Worm (Caenorhabditis elegans): ENCODE results near the gene R10E4.6.

The R10E4.6 gene

ce11 chrIII:4289952-4290351 lies 3.3 kb upstream of the R10E4.6 start:
- TF ChIP-seq tab-1 (GFP tag; IDR thresholded peaks at IDR 0.05) = no peak
- no peak for TF ChIP-seq klf-2 (GFP tag; conservative IDR thresholded peaks at IDR 0.05)
- TF ChIP-seq cog-1 (tag; optimal IDR thresholded peaks at IDR 0.05) = no peak
- no peak for TF ChIP-seq flt-1 (GFP tag; IDR thresholded peaks at IDR 0.05)
- TF ChIP-seq T22C8.4 (GFP tag; IDR thresholded peaks at IDR 0.05) = no peak

ce11 chrIII:4291216-4291691 lies 2.0 kb upstream of the R10E4.6 start, which contains the start of gene mcm-5:
mcm-5 (minus strand) TSS chrIII:4291266.
- no peak for TF ChIP-seq cog-1 (tag; optimal IDR thresholded peaks at IDR 0.05)
- no peak for TF ChIP-seq med-1 (GFP tag; optimal IDR thresholded peaks at IDR 0.05; ENCODE audit: insufficient read depth)
- TF ChIP-seq T22C8.4 (GFP tag; IDR thresholded peaks at IDR 0.05) = no peak
- TF ChIP-seq flt-1 (GFP tag; IDR thresholded peaks at IDR 0.05) = no peak

DNA sequence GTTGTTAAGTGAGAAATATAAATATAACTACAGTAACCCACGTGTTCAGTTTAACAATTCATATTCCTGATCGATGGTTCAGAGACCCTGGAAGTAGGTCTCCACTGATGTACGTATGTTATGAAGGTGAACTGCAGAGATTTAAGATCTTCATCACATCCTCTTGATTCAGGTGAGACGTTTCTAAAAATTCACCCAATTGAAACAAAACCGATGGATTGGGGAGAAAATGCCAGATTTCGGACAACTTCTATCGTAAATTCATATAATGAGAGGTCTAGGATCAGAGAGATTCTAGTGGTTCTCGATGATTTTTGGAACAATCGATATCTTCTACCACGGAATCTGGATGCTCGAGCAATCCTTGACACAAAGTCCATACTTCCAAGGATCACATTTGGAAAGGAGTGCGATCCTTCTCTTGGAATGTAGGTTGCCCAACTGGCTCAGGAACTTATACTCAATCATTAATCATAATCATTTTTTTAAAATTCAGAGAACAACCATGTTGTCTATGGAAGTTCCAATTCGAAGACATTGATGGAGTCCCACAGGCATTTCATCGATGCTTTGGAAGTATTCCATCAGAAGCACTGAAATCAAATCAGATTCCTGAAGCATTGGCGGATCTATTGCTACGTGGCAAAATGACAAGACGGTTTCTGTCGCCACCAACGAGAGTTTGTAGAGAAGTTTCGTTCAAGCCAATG lies 1.1 kb downstream of the R10E4.6 start, which contains the start of the genes nth-1 and R10E4.7:
Gene nth-1, minus strand, starts transcription at position 101 of the 710 bp plus-strand sequence.
Gene R10E4.7, plus strand, starts transcription at position 660 of the 710 bp plus-strand sequence.
- TF ChIP-seq T22C8.4 (GFP tag; IDR thresholded peaks at IDR 0.05) (no peak), ztf-29 (GFP tag; IDR thresholded peaks at IDR 0.05) (no peak), klf-2 (GFP tag; conservative IDR thresholded peaks at IDR 0.05) (no peak), tab-1 (GFP tag; IDR thresholded peaks at IDR 0.05) (no peak), ztf-23 (GFP tag; IDR thresholded peaks at IDR 0.05) (no peak), ref-1 (GFP tag; conservative IDR thresholded peaks at IDR 0.05) (no peak), flt-1 (GFP tag; IDR thresholded peaks at IDR 0.05) (no peak), med-1 (GFP tag; optimal IDR thresholded peaks at IDR 0.05; ENCODE audit: insufficient read depth) (no peak), cog-1 (tag; optimal IDR thresholded peaks at IDR 0.05) (no peak)

- TF ChIP-seq ref-1 (GFP tag; conservative IDR thresholded peaks at IDR 0.05) (no peak), T22C8.4 (GFP tag; IDR thresholded peaks at IDR 0.05) (no peak), tab-1 (GFP tag; IDR thresholded peaks at IDR 0.05) (no peak), cog-1 (tag; optimal IDR thresholded peaks at IDR 0.05) (no peak), med-1 (GFP tag; optimal IDR thresholded peaks at IDR 0.05; ENCODE audit: insufficient read depth) (no peak), ztf-23 (GFP tag; IDR thresholded peaks at IDR 0.05) (no peak), flt-1 (GFP tag; IDR thresholded peaks at IDR 0.05) (no peak)
Observed at ce11 chrIII:4300989-4301498, 7.8 kb downstream of the R10E4.6 start, which contains the start of gene R10E4.11. R10E4.11 (minus strand) TSS chrIII:4301039.

- no peak for TF ChIP-seq ztf-29 (GFP tag; IDR thresholded peaks at IDR 0.05)
- TF ChIP-seq flt-1 (GFP tag; IDR thresholded peaks at IDR 0.05) = no peak
- no peak for TF ChIP-seq tab-1 (GFP tag; IDR thresholded peaks at IDR 0.05)
- TF ChIP-seq ztf-23 (GFP tag; IDR thresholded peaks at IDR 0.05) = no peak
Observed at ce11 chrIII:4302293-4302692, 9.1 kb downstream of the R10E4.6 start, which contains the start of gene R10E4.9. R10E4.9 (minus strand) TSS chrIII:4302393.

DNA sequence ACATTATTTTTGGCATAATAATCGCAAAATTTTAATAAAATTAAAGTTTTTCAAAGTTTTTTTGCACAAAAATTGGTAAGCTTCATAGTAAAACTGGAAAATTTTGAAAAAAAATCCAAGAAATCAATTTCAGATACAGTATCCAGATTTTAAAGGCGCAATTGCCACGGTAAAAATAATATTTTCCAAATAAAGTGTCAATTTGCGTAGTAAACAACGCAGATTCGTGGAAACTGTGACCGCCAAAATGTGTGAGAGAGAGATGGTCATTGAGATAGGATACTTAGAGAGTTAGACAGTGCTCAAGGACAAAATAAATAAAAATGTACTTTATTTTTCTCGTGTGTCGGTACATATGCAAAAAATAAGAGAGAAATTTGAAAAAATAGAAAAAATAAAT lies 9.6 kb downstream of the R10E4.6 start:
- TF ChIP-seq med-1 (GFP tag; optimal IDR thresholded peaks at IDR 0.05; ENCODE audit: insufficient read depth) (no peak), tab-1 (GFP tag; IDR thresholded peaks at IDR 0.05) (no peak), klf-2 (GFP tag; conservative IDR thresholded peaks at IDR 0.05) (no peak), ztf-23 (GFP tag; IDR thresholded peaks at IDR 0.05) (no peak), T22C8.4 (GFP tag; IDR thresholded peaks at IDR 0.05) (no peak), ztf-29 (GFP tag; IDR thresholded peaks at IDR 0.05) (no peak), cog-1 (tag; optimal IDR thresholded peaks at IDR 0.05) (no peak), flt-1 (GFP tag; IDR thresholded peaks at IDR 0.05) (no peak), ref-1 (GFP tag; conservative IDR thresholded peaks at IDR 0.05) (no peak)

DNA sequence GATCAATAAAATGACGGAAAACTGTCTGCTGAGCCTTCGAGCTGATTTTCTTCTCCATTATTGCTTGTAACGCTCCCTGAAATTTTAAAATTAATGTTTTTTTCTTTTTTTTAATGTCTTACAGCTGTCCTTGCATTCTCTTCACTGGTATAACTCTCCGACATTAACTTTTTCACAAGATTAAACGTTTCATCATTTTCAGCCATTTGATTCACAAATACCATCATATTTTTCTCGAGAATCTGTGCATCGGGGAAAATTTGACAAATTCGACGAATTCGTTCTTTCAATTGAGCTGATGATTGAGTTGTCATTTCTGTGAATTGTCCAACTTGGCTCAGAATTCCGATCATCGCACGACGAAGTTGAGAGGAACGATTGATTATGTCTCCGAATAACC lies 16.1 kb downstream of the R10E4.6 start:
- TF ChIP-seq klf-2 (GFP tag; conservative IDR thresholded peaks at IDR 0.05) (no peak), ztf-29 (GFP tag; IDR thresholded peaks at IDR 0.05) (no peak), flt-1 (GFP tag; IDR thresholded peaks at IDR 0.05) (no peak), ztf-23 (GFP tag; IDR thresholded peaks at IDR 0.05) (no peak), med-1 (GFP tag; optimal IDR thresholded peaks at IDR 0.05; ENCODE audit: insufficient read depth) (no peak), T22C8.4 (GFP tag; IDR thresholded peaks at IDR 0.05) (no peak), tab-1 (GFP tag; IDR thresholded peaks at IDR 0.05) (no peak), ref-1 (GFP tag; conservative IDR thresholded peaks at IDR 0.05) (no peak), cog-1 (tag; optimal IDR thresholded peaks at IDR 0.05) (no peak)

DNA sequence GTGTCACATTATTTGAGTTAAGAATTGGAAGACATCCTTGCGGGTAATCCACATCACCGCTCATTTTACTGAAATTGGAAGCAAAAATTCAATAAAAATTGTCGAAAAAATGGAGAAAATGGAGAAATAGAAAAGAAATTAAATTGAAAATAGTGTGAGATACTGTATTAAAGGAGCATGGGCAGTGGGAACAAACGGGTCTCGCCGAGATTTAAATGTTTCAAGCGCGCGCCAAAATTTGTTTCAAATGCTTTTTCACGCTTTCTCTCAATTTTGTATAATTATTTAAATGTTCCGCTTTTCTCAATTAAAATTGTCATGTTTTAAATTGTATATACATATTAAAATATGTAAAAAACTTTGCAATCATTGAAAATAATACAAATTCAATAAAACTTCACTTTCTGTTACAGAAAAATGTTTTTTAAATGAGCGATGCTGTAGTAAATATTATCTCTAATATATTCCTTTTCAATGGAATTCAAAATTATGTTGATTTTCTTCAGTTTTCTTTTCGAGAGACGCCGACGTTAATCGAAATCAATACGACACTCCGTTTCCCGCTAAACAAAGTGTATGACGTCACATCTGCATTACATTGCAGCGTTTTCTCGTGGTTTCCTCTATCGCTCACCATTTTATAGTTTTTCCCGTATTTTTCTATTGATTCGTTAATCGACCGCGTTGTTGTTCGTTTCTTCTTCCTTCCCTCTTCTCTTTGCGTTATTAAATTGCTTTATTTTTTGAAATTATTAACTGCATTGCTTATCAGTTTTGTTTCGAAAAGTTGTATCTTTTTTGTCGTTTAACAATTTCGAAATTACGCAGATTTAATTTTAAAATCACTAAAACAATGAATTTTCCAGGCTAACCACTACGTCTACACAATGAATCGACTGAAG lies 20.1 kb downstream of the R10E4.6 start, which contains the start of the genes evl-14 and dcn-1:
Gene evl-14, minus strand, starts transcription at position 68 of the 902 bp plus-strand sequence.
Gene dcn-1, plus strand, starts transcription at position 852 of the 902 bp plus-strand sequence.
- TF ChIP-seq T22C8.4 (GFP tag; IDR thresholded peaks at IDR 0.05) = no peak
- TF ChIP-seq tab-1 (GFP tag; IDR thresholded peaks at IDR 0.05) = no peak
- TF ChIP-seq cog-1 (tag; optimal IDR thresholded peaks at IDR 0.05) = peak; percentile 41
- TF ChIP-seq flt-1 (GFP tag; IDR thresholded peaks at IDR 0.05) = peak; percentile 49; the same call in 1 of the 2 replicates

ce11 chrIII:4314502-4314901 lies 21.3 kb downstream of the R10E4.6 start:
- no peak for TF ChIP-seq cog-1 (tag; optimal IDR thresholded peaks at IDR 0.05)
- TF ChIP-seq ztf-23 (GFP tag; IDR thresholded peaks at IDR 0.05) = no peak
- no peak for TF ChIP-seq ref-1 (GFP tag; conservative IDR thresholded peaks at IDR 0.05)
- TF ChIP-seq ztf-29 (GFP tag; IDR thresholded peaks at IDR 0.05) = no peak
- TF ChIP-seq tab-1 (GFP tag; IDR thresholded peaks at IDR 0.05) = no peak
- no peak for TF ChIP-seq klf-2 (GFP tag; conservative IDR thresholded peaks at IDR 0.05)
- no peak for TF ChIP-seq T22C8.4 (GFP tag; IDR thresholded peaks at IDR 0.05)
- TF ChIP-seq flt-1 (GFP tag; IDR thresholded peaks at IDR 0.05) = no peak
- TF ChIP-seq med-1 (GFP tag; optimal IDR thresholded peaks at IDR 0.05; ENCODE audit: insufficient read depth) = no peak
